Fruit fly (Drosophila melanogaster) whole organism, adult: ENCODE results near the gene CG8064.

ENCODE experiments used
- CG14711 ChIP-seq: fragments of 200-800 bp; sonication (Bioruptor generic); optimal IDR thresholded peaks from 2 replicates; lab custom pipeline; 2018; ENCODE audit warnings: missing biosample characterization, mild to moderate bottlenecking, missing genetic modification characterization, moderate library complexity
- CG1620 ChIP-seq: fragments of 200-800 bp; sonication (Bioruptor generic); optimal IDR thresholded peaks from 2 replicates; lab custom pipeline; 2016; ENCODE audit warnings: missing biosample characterization, missing genetic modification characterization
- CG5204 ChIP-seq: fragments of 200-800 bp; sonication (Bioruptor generic); optimal IDR thresholded peaks from 2 replicates; lab custom pipeline; 2016; ENCODE audit warnings: missing biosample characterization, missing genetic modification characterization
- CG7101 ChIP-seq: fragments of 200-800 bp; sonication (Bioruptor generic); optimal IDR thresholded peaks from 2 replicates; lab custom pipeline; 2018; ENCODE audit warnings: missing biosample characterization, mild to moderate bottlenecking, missing genetic modification characterization, moderate library complexity
- Clk ChIP-seq: fragments of 200-800 bp; sonication (Bioruptor generic); optimal IDR thresholded peaks from 2 replicates; lab custom pipeline; 2017; ENCODE audit warnings: missing biosample characterization, missing genetic modification characterization
- Mnt ChIP-seq: fragments of 200-800 bp; sonication (Bioruptor generic); optimal IDR thresholded peaks from 2 replicates; lab custom pipeline; 2016; ENCODE audit warnings: missing biosample characterization, mild to moderate bottlenecking, missing genetic modification characterization
- cic ChIP-seq: fragments of 200-800 bp; sonication (Bioruptor generic); optimal IDR thresholded peaks from 2 replicates; lab custom pipeline; 2017; ENCODE audit warnings: missing biosample characterization, mild to moderate bottlenecking, missing genetic modification characterization, moderate library complexity
- ovo ChIP-seq: fragments of 200-800 bp; sonication (Bioruptor generic); optimal IDR thresholded peaks from 2 replicates; lab custom pipeline; 2016; ENCODE audit warnings: missing biosample characterization, missing genetic modification characterization
- pad ChIP-seq: fragments of 200-800 bp; sonication (Bioruptor generic); optimal IDR thresholded peaks from 3 replicates; lab custom pipeline; 2017; ENCODE audit warnings: missing biosample characterization, missing genetic modification characterization, mild to moderate bottlenecking, moderate library complexity, missing genetic modification reagents
- tj ChIP-seq: fragments of 200-800 bp; sonication (Bioruptor generic); optimal IDR thresholded peaks from 3 replicates; lab custom pipeline; 2017; ENCODE audit warnings: missing biosample characterization, mild to moderate bottlenecking, missing genetic modification characterization, moderate library complexity
- toe ChIP-seq: fragments of 200-800 bp; sonication (Bioruptor generic); optimal IDR thresholded peaks from 2 replicates; lab custom pipeline; 2016; ENCODE audit warnings: missing biosample characterization, missing genetic modification characterization

dm6 chr3R:18251876-18252275 lies 31.6 kb upstream of the CG8064 start:
- no peak for TF ChIP-seq Mnt
- TF ChIP-seq tj (GFP tag; lab: Kevin White, UChicago), result no peak
- TF ChIP-seq CG7101 (tag; lab: Kevin White, UChicago), result no peak
- no peak for TF ChIP-seq pad
- no peak for TF ChIP-seq CG14711 (tag; lab: Kevin White, UChicago)
- TF ChIP-seq CG1620 (GFP tag; lab: Kevin White, UChicago), result no peak
- TF ChIP-seq ovo (GFP tag; lab: Kevin White, UChicago), result no peak
- no peak for TF ChIP-seq cic (GFP tag; lab: Kevin White, UChicago)
- no peak for TF ChIP-seq CG5204 (GFP tag; lab: Kevin White, UChicago)
- no peak for TF ChIP-seq toe (GFP tag; lab: Kevin White, UChicago)
- TF ChIP-seq Clk (GFP tag; lab: Kevin White, UChicago), result no peak
